In genomic region chrIII:8997821-8998220, ce11 we compare ENCODE assay signal across 5 worm cellular contexts.
TF ChIP-seq lines count a peak whose summit lies in the region.

No protein-coding gene starts in this region.

TF ChIP-seq in whole organism, L1 larva, 84 proteins besides CTCF, POLR2A, EP300 and RAD21:
- TF ChIP-seq blmp-1 (tag; optimal IDR thresholded peaks at IDR 0.05; lab: Kevin White, UChicago), result no peak
- peak; percentile 54 for TF ChIP-seq elt-2 (tag; optimal IDR thresholded peaks at IDR 0.05; lab: Kevin White, UChicago)

TF ChIP-seq in whole organism, L2 larva, 48 proteins besides CTCF, POLR2A, EP300 and RAD21:
- peak; percentile 84 for TF ChIP-seq fos-1 (tag; optimal IDR thresholded peaks at IDR 0.05; lab: Kevin White, UChicago)
- TF ChIP-seq nhr-23 (tag; optimal IDR thresholded peaks at IDR 0.05; lab: Kevin White, UChicago), result no peak
- TF ChIP-seq nhr-25 (tag; optimal IDR thresholded peaks at IDR 0.05; lab: Kevin White, UChicago), result no peak
TF ChIP-seq in whole organism, L2 larva: peak in this region for 1.

TF ChIP-seq in whole organism, L3 larva, 47 proteins besides CTCF, POLR2A, EP300 and RAD21:
- TF ChIP-seq nhr-76 (tag; optimal IDR thresholded peaks at IDR 0.05; lab: Kevin White, UChicago) (no peak), egl-27 (tag; optimal IDR thresholded peaks at IDR 0.05; lab: Kevin White, UChicago) (no peak), elt-2 (tag; optimal IDR thresholded peaks at IDR 0.05; lab: Kevin White, UChicago) (peak; percentile 79), sea-2 (GFP tag; optimal IDR thresholded peaks at IDR 0.05; lab: Kevin White, UChicago) (no peak), pqm-1 (tag; optimal IDR thresholded peaks at IDR 0.05; lab: Kevin White, UChicago) (peak; percentile 47), mdl-1 (tag; optimal IDR thresholded peaks at IDR 0.05; lab: Kevin White, UChicago) (no peak), zag-1 (tag; optimal IDR thresholded peaks at IDR 0.05; lab: Kevin White, UChicago) (no peak), ama-1 (optimal IDR thresholded peaks at IDR 0.05; lab: Kevin White, UChicago) (no peak), nhr-77 (tag; optimal IDR thresholded peaks at IDR 0.05; lab: Kevin White, UChicago) (no peak)

TF ChIP-seq in whole organism, L4 larva, 104 proteins besides CTCF, POLR2A, EP300 and RAD21:
- TF ChIP-seq zip-2 (tag; optimal IDR thresholded peaks at IDR 0.05; lab: Kevin White, UChicago) (no peak), pqm-1 (tag; optimal IDR thresholded peaks at IDR 0.05; lab: Kevin White, UChicago) (peak; percentile 80), nhr-6 (tag; optimal IDR thresholded peaks at IDR 0.05; lab: Kevin White, UChicago) (no peak), nhr-111 (GFP tag; optimal IDR thresholded peaks at IDR 0.05; lab: Kevin White, UChicago) (no peak), lin-38 (GFP tag; IDR thresholded peaks at IDR 0.05; lab: Robert Waterston, UW) (no peak), Y75B8A.6 (GFP tag; IDR thresholded peaks at IDR 0.05; lab: Robert Waterston, UW) (no peak), madf-5 (GFP tag; IDR thresholded peaks at IDR 0.05; lab: Robert Waterston, UW) (0 out of 4 replicates have a peak, but pooled peaks of 1 of the 2 experiments have one; percentile 0), arid-1 (GFP tag; conservative IDR thresholded peaks at IDR 0.05; lab: Robert Waterston, UW) (no peak), zfp-3 (GFP tag; conservative IDR thresholded peaks at IDR 0.05; lab: Robert Waterston, UW) (no peak)

TF ChIP-seq in whole organism, late embryonic, 69 proteins besides CTCF, POLR2A, EP300 and RAD21:
- TF ChIP-seq fkh-10 (GFP tag; optimal IDR thresholded peaks at IDR 0.05; lab: Kevin White, UChicago) (no peak), elt-2 (tag; optimal IDR thresholded peaks at IDR 0.05; lab: Kevin White, UChicago) (peak; percentile 88), mec-3 (tag; optimal IDR thresholded peaks at IDR 0.05; lab: Kevin White, UChicago; ENCODE audit: borderline replicate concordance) (no peak)

Comparison
In these comparisons a context has a peak if more than half of its experiments do, and no peak if none do; other contexts are left out.
1. Of the 29 proteins assayed by ChIP-seq in both whole organism, L4 larva and whole organism, L1 larva: peak only in whole organism, L4 larva: pqm-1; only in whole organism, L1 larva: none; in both: none; in neither: 28.